Worm (Caenorhabditis elegans) whole organism, young adult: ENCODE data around the gene srz-91.
"Not testable (repeated sequence)": the region's sequence is repeated elsewhere in the genome, so short reads cannot be mapped to it uniquely, and the experiment has no call there.

Experiments used
- D2030.7 ChIP-seq: fragments of 200-800 bp; sonication (Bioruptor generic); IDR thresholded peaks from 2 replicates; pipeline ENCODE4 v1.3.6; 2022; ENCODE audit warnings: missing genetic modification reagents, missing genetic modification characterization, missing compliant biosample characterization
- K11D2.4 ChIP-seq: fragments of 200-800 bp; sonication (Bioruptor generic); IDR thresholded peaks from 2 replicates; pipeline ENCODE4 v1.3.6; 2022; ENCODE audit warnings: missing genetic modification reagents, missing genetic modification characterization, missing compliant biosample characterization
- Y79H2A.3 ChIP-seq: fragments of 200-800 bp; sonication (Bioruptor generic); conservative IDR thresholded peaks from 2 replicates; pipeline ENCODE4 v1.3.6; 2022; ENCODE audit warnings: missing genetic modification reagents, missing genetic modification characterization, missing compliant biosample characterization
- chd-7 ChIP-seq: sonication (generic microtip); optimal IDR thresholded peaks from 2 replicates; lab custom pipeline; 2016; ENCODE audit warnings: mild to moderate bottlenecking, missing genetic modification characterization, moderate library complexity, missing compliant biosample characterization
- egl-18 ChIP-seq: fragments of 200-800 bp; sonication (Bioruptor generic); IDR thresholded peaks from 2 replicates; pipeline ENCODE4 v1.3.6; 2022; ENCODE audit warnings: missing genetic modification reagents, missing genetic modification characterization, missing compliant biosample characterization
- gei-17 ChIP-seq: fragments of 200-800 bp; sonication (Bioruptor generic); optimal IDR thresholded peaks from 2 replicates; lab custom pipeline; 2018; ENCODE audit warnings: mild to moderate bottlenecking, missing genetic modification characterization, missing compliant biosample characterization
- hlh-26 ChIP-seq: fragments of 200-800 bp; sonication (Bioruptor generic); conservative IDR thresholded peaks from 2 replicates; pipeline ENCODE4 v1.3.6; 2022; ENCODE audit warnings: missing genetic modification reagents, missing genetic modification characterization, missing compliant biosample characterization
- rec-8 ChIP-seq, 2 experiments: sonication (generic microtip); optimal IDR thresholded peaks; 2 replicates each; lab custom pipeline; 2016; ENCODE audit warnings: mild to moderate bottlenecking in 2 of 2, missing genetic modification characterization in 2 of 2, missing genetic modification reagents in 2 of 2, missing genotype in 2 of 2, missing biosample characterization in 1 of 2, missing compliant biosample characterization in 1 of 2, moderate library complexity in 1 of 2
- unc-130 ChIP-seq: sonication (generic microtip); optimal IDR thresholded peaks from 2 replicates; lab custom pipeline; 2016; ENCODE audit warnings: missing genetic modification reagents, missing genetic modification characterization, missing compliant biosample characterization
- unc-62 ChIP-seq: fragments of 150-350 bp; optimal IDR thresholded peaks from 2 replicates; lab custom pipeline; 2014; ENCODE audit warnings: missing biosample characterization, missing genetic modification reagents, missing genetic modification characterization

- TF ChIP-seq unc-130 (GFP tag; lab: Kevin White, UChicago); Y79H2A.3 (GFP tag; lab: Robert Waterston, UW); hlh-26 (GFP tag; lab: Robert Waterston, UW); D2030.7 (GFP tag; lab: Robert Waterston, UW); chd-7; egl-18 (GFP tag; lab: Robert Waterston, UW); rec-8 (tag; optimal IDR thresholded peaks at IDR 0.05; lab: Kevin White, UChicago); K11D2.4 (GFP tag; lab: Robert Waterston, UW); unc-62 (GFP tag; lab: Kevin White, UChicago); gei-17: not testable (repeated sequence)
These were observed 23.5 kb upstream of the srz-91 start, which contains the start of gene fbxa-133 for ce11 chrV:17584352-17584843.
